Worm (Caenorhabditis elegans) whole organism, young adult: ENCODE measurements around the gene sri-57.
"Not testable (repeated sequence)": the region's sequence is repeated elsewhere in the genome, so short reads cannot be mapped to it uniquely, and the experiment has no call there.

Source experiments
- B0261.1 ChIP-seq: sonication (generic microtip); optimal IDR thresholded peaks from 2 replicates; lab custom pipeline; 2016; ENCODE audit warnings: mild to moderate bottlenecking, missing genetic modification characterization, moderate library complexity, missing compliant biosample characterization
- K11D2.4 ChIP-seq: fragments of 200-800 bp; sonication (Bioruptor generic); IDR thresholded peaks from 2 replicates; pipeline ENCODE4 v1.3.6; 2022; ENCODE audit warnings: missing genetic modification reagents, missing genetic modification characterization, missing compliant biosample characterization
- K12H6.12 ChIP-seq: fragments of 200-800 bp; sonication (Bioruptor generic); optimal IDR thresholded peaks from 2 replicates; lab custom pipeline; 2018; ENCODE audit warnings: mild to moderate bottlenecking, missing genetic modification characterization, missing compliant biosample characterization
- aptf-2 ChIP-seq: fragments of 200-800 bp; sonication (Bioruptor generic); conservative IDR thresholded peaks from 2 replicates; pipeline ENCODE4 v1.3.6; 2022; ENCODE audit warnings: missing genetic modification reagents, missing genetic modification characterization, missing compliant biosample characterization
- atf-7 ChIP-seq: sonication (generic microtip); optimal IDR thresholded peaks from 2 replicates; lab custom pipeline; 2017; ENCODE audit warnings: mild to moderate bottlenecking, missing genetic modification characterization, missing compliant biosample characterization
- ccch-3 ChIP-seq: fragments of 200-800 bp; sonication (Bioruptor generic); optimal IDR thresholded peaks from 2 replicates; lab custom pipeline; 2018; ENCODE audit warnings: mild to moderate bottlenecking, missing genetic modification characterization, missing compliant biosample characterization
- cebp-2 ChIP-seq: fragments of 200-800 bp; sonication (Bioruptor generic); IDR thresholded peaks from 2 replicates; pipeline ENCODE4 v1.3.6; 2022; ENCODE audit warnings: missing genetic modification characterization, missing compliant biosample characterization
- ceh-40 ChIP-seq: fragments of 200-800 bp; sonication (Bioruptor generic); IDR thresholded peaks from 2 replicates; pipeline ENCODE4 v1.3.6; 2022; ENCODE audit warnings: missing genetic modification characterization, missing compliant biosample characterization
- ceh-79 ChIP-seq: sonication (generic microtip); optimal IDR thresholded peaks from 2 replicates; lab custom pipeline; 2017; ENCODE audit warnings: mild to moderate bottlenecking, missing genetic modification characterization, missing compliant biosample characterization
- chd-7 ChIP-seq: sonication (generic microtip); optimal IDR thresholded peaks from 2 replicates; lab custom pipeline; 2016; ENCODE audit warnings: mild to moderate bottlenecking, missing genetic modification characterization, moderate library complexity, missing compliant biosample characterization
- dox-1 ChIP-seq: fragments of 200-800 bp; sonication (Bioruptor generic); IDR thresholded peaks from 2 replicates; pipeline ENCODE4 v1.3.6; 2022; ENCODE audit warnings: missing genetic modification reagents, missing genetic modification characterization, missing compliant biosample characterization
- dpl-1 ChIP-seq: fragments of 150-350 bp; optimal IDR thresholded peaks from 2 replicates; lab custom pipeline; 2014; ENCODE audit warnings: missing biosample characterization, missing genetic modification reagents, missing genetic modification characterization
- efl-1 ChIP-seq: fragments of 150-350 bp; optimal IDR thresholded peaks from 2 replicates; lab custom pipeline; 2014; ENCODE audit warnings: missing biosample characterization, missing genetic modification reagents, missing genetic modification characterization
- egrh-3 ChIP-seq: fragments of 200-800 bp; sonication (Bioruptor generic); IDR thresholded peaks from 2 replicates; pipeline ENCODE4 v1.3.6; 2022; ENCODE audit warnings: missing genetic modification reagents, missing genetic modification characterization, missing compliant biosample characterization
- ekl-4 ChIP-seq: fragments of 200-800 bp; sonication (Bioruptor generic); IDR thresholded peaks from 2 replicates; pipeline ENCODE4 v1.3.6; 2022; ENCODE audit warnings: missing genetic modification reagents, missing genetic modification characterization, missing compliant biosample characterization
- fkh-3 ChIP-seq: sonication (generic microtip); optimal IDR thresholded peaks from 2 replicates; lab custom pipeline; 2016; ENCODE audit warnings: mild to moderate bottlenecking, missing genetic modification characterization, missing compliant biosample characterization
- gei-17 ChIP-seq: fragments of 200-800 bp; sonication (Bioruptor generic); optimal IDR thresholded peaks from 2 replicates; lab custom pipeline; 2018; ENCODE audit warnings: mild to moderate bottlenecking, missing genetic modification characterization, missing compliant biosample characterization
- him-1 ChIP-seq: sonication (generic microtip); optimal IDR thresholded peaks from 2 replicates; lab custom pipeline; 2016; ENCODE audit warnings: missing genotype, missing genetic modification reagents, missing genetic modification characterization, missing compliant biosample characterization
- hlh-26 ChIP-seq: fragments of 200-800 bp; sonication (Bioruptor generic); conservative IDR thresholded peaks from 2 replicates; pipeline ENCODE4 v1.3.6; 2022; ENCODE audit warnings: missing genetic modification reagents, missing genetic modification characterization, missing compliant biosample characterization
- let-526 ChIP-seq: fragments of 200-800 bp; sonication (Bioruptor generic); IDR thresholded peaks from 2 replicates; pipeline ENCODE4 v1.3.6; 2022; ENCODE audit warnings: missing genetic modification reagents, missing genetic modification characterization, missing compliant biosample characterization
- lin-35 ChIP-seq, 3 experiments: fragments of 150-350 bp in 2 of 3; sonication (generic microtip) in 1 of 3; optimal IDR thresholded peaks; 2 replicates each; lab custom pipeline; 2014 to 2018; ENCODE audit warnings: missing biosample characterization in 3 of 3, missing genetic modification characterization in 3 of 3, missing genetic modification reagents in 3 of 3
- lin-54 ChIP-seq: fragments of 200-800 bp; sonication (Bioruptor generic); optimal IDR thresholded peaks from 2 replicates; lab custom pipeline; 2018; ENCODE audit warnings: mild to moderate bottlenecking, missing genetic modification characterization, missing compliant biosample characterization
- madf-3 ChIP-seq: fragments of 200-800 bp; sonication (Bioruptor generic); IDR thresholded peaks from 2 replicates; pipeline ENCODE4 v1.3.6; 2022; ENCODE audit warnings: missing genetic modification reagents, missing genetic modification characterization, missing compliant biosample characterization
- madf-6 ChIP-seq: fragments of 200-800 bp; sonication (Bioruptor generic); IDR thresholded peaks from 2 replicates; pipeline ENCODE4 v1.3.6; 2022; ENCODE audit warnings: missing genetic modification reagents, missing genetic modification characterization, missing compliant biosample characterization
- madf-8 ChIP-seq: fragments of 200-800 bp; sonication (Bioruptor generic); conservative IDR thresholded peaks from 2 replicates; pipeline ENCODE4 v1.3.6; 2022; ENCODE audit warnings: missing genetic modification reagents, missing genetic modification characterization, missing compliant biosample characterization
- mes-4 ChIP-seq: sonication (generic microtip); optimal IDR thresholded peaks from 2 replicates; lab custom pipeline; 2016; ENCODE audit warnings: missing genotype, missing genetic modification characterization, missing compliant biosample characterization
- mxl-1 ChIP-seq: sonication (generic microtip); optimal IDR thresholded peaks from 2 replicates; lab custom pipeline; 2016; ENCODE audit warnings: missing genetic modification characterization, missing compliant biosample characterization
- nfya-1 ChIP-seq: sonication (generic microtip); optimal IDR thresholded peaks from 2 replicates; lab custom pipeline; 2017; ENCODE audit warnings: antibody characterized with exemption, missing compliant biosample characterization, missing genetic modification characterization, borderline replicate concordance; ENCODE audit not compliant: insufficient read depth
- nfyb-1 ChIP-seq: fragments of 200-800 bp; sonication (Bioruptor generic); IDR thresholded peaks from 2 replicates; pipeline ENCODE4 v1.3.6; 2022; ENCODE audit warnings: missing genetic modification reagents, missing genetic modification characterization, missing compliant biosample characterization
- nhr-120 ChIP-seq: fragments of 200-800 bp; sonication (Bioruptor generic); IDR thresholded peaks from 2 replicates; pipeline ENCODE4 v1.3.6; 2022; ENCODE audit warnings: missing genetic modification characterization, missing compliant biosample characterization
- nhr-80 ChIP-seq: sonication (generic microtip); optimal IDR thresholded peaks from 2 replicates; lab custom pipeline; 2016; ENCODE audit warnings: missing genetic modification characterization, missing compliant biosample characterization
- sea-2 ChIP-seq: fragments of 200-800 bp; sonication (Bioruptor generic); IDR thresholded peaks from 2 replicates; pipeline ENCODE4 v1.3.6; 2022; ENCODE audit warnings: missing genetic modification characterization, missing compliant biosample characterization
- snpc-4 ChIP-seq, 5 experiments: fragments of 150-350 bp in 1 of 5; sonication (generic microtip) in 4 of 5; optimal IDR thresholded peaks; 2 replicates each; lab custom pipeline; 2014 to 2018; ENCODE audit warnings: missing genetic modification characterization in 5 of 5, missing biosample characterization in 3 of 5, antibody characterized with exemption in 2 of 5, mild to moderate bottlenecking in 2 of 5, missing compliant biosample characterization in 2 of 5, missing genotype in 2 of 5, moderate library complexity in 2 of 5, missing genetic modification reagents in 1 of 5
- ztf-18 ChIP-seq: sonication (generic microtip); optimal IDR thresholded peaks from 2 replicates; lab custom pipeline; 2016; ENCODE audit warnings: missing genotype, mild to moderate bottlenecking, missing genetic modification characterization, missing compliant biosample characterization
- ztf-28 ChIP-seq: fragments of 200-800 bp; sonication (Bioruptor generic); IDR thresholded peaks from 2 replicates; pipeline ENCODE4 v1.3.6; 2022; ENCODE audit warnings: missing genetic modification reagents, missing genetic modification characterization, missing compliant biosample characterization

The sri-57 gene

DNA sequence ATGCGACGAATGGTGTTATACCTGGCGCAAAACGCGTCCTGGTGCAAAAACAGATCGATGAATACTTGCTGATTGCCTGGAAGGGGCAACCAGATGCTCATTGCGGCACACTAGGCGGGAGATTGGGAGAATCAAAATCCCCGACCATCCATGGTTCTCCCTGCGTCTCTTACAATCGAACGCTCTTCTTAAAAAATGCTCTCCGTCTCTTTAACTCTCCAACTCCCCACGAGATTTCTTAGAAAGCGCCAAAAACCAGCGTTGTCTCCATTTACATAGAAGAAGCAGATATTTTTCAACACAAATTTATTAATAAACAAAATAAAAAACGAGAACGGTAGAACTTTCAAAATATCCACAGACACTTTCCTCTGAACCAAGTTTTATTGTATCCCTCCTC, 8.9 kb upstream of the sri-57 start, which contains the start of gene F34D6.1:
Gene F34D6.1, minus strand, starts transcription at position 101 of the 400 bp plus-strand sequence.
- TF ChIP-seq egrh-3 (no peak), dpl-1 (GFP tag; lab: Kevin White, UChicago) (no peak), mxl-1 (no peak), him-1 (tag; lab: Kevin White, UChicago) (no peak), B0261.1 (tag; lab: Kevin White, UChicago) (no peak), ccch-3 (GFP tag; lab: Kevin White, UChicago) (no peak), cebp-2 (GFP tag; lab: Robert Waterston, UW) (no peak), nfyb-1 (GFP tag; lab: Robert Waterston, UW) (no peak), chd-7 (tag; lab: Kevin White, UChicago) (no peak), sea-2 (GFP tag; lab: Robert Waterston, UW) (no peak), ztf-28 (GFP tag; lab: Robert Waterston, UW) (no peak), ceh-79 (tag; lab: Kevin White, UChicago) (no peak), lin-54 (GFP tag; lab: Kevin White, UChicago) (no peak), let-526 (GFP tag; lab: Robert Waterston, UW) (no peak), hlh-26 (no peak), gei-17 (GFP tag; lab: Kevin White, UChicago) (no peak), K11D2.4 (no peak)

DNA sequence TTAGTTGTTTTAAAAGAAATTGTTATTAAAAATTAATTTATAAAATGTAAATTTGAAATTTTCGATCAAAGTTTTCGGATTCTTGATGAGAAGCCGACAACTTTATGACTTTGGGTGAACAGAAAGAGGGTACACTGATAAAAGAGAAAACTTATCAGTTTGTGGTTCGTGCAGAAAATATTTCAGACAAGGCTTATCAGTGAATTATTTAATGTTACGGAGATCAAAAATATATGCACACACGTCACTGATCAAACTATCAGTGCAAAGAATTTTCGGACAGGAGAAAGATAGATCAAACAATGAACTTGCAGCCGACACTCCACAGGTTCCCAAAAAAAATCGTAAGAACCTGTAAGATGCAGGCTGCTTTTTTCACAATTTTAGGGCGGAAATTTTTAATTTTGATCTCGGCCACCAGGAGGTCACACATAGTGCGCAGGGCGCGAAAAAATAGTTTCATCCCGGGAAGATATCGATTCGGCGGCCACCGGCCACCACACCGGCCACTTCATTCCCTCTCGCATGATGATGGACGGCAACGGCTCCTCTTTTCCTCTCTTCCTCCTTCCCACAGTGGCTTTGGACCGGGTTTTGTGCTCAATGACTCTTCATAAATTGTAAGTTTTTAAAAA, 5.4 kb upstream of the sri-57 start, which contains the start of gene F22E5.17:
Gene F22E5.17, plus strand, starts transcription at position 508 of the 635 bp plus-strand sequence.
- TF ChIP-seq efl-1 (GFP tag; lab: Kevin White, UChicago) (peak; percentile 63), madf-8 (GFP tag; lab: Robert Waterston, UW) (peak; percentile 62), atf-7 (tag; lab: Kevin White, UChicago) (peak; percentile 36), madf-6 (GFP tag; lab: Robert Waterston, UW) (peak; percentile 74), K12H6.12 (tag; lab: Kevin White, UChicago) (no peak), ekl-4 (0 out of 2 replicates have a peak, but pooled peaks have one; percentile 10), nhr-120 (no peak), nfya-1 (tag; lab: Kevin White, UChicago) (no peak), aptf-2 (GFP tag; lab: Robert Waterston, UW) (peak; percentile 77), nhr-80 (tag; lab: Kevin White, UChicago) (peak; percentile 84), ztf-18 (tag; lab: Kevin White, UChicago) (no peak), lin-35 (GFP tag; optimal IDR thresholded peaks at IDR 0.05; lab: Kevin White, UChicago) (no peak), ccch-3 (GFP tag; lab: Kevin White, UChicago) (no peak), dox-1 (0 out of 2 replicates have a peak, but pooled peaks have one; percentile 17), mes-4 (tag; lab: Kevin White, UChicago) (no peak), snpc-4 (GFP tag; optimal IDR thresholded peaks at IDR 0.05; lab: Kevin White, UChicago) (no peak), snpc-4 (tag; optimal IDR thresholded peaks at IDR 0.05; lab: Kevin White, UChicago) (peak in 1 of 4 experiments; percentile 36), fkh-3 (tag; lab: Kevin White, UChicago) (no peak), dpl-1 (GFP tag; lab: Kevin White, UChicago) (no peak)
- TF ChIP-seq, all 124 proteins: peak for 9

DNA sequence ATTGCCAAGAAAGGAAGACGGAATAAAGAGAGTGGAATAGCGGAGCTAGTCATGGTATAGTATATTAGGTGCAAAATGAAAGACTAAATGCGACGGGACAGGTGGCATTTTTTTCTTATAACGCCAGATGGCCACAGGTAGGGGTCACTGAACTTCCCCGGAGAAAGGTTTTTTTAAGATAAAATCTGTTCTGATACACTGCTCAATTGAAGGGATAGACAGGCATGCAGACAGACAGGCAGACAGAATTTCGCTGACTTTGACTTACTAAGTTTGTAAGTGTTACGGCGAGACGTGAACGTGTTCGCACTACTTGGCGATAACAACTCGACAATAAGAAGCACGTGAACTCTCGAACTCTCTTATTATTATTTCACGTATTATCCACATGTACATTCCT, 1.3 kb upstream of the sri-57 start, which contains the start of the genes F22E5.20 and F22E5.1:
Gene F22E5.20, minus strand, starts transcription at position 101 of the 400 bp plus-strand sequence.
Gene F22E5.1, plus strand, starts transcription at position 242 of the 400 bp plus-strand sequence.
- TF ChIP-seq madf-3 (GFP tag; lab: Robert Waterston, UW); ceh-40 (GFP tag; lab: Robert Waterston, UW); mes-4 (tag; lab: Kevin White, UChicago): not testable (repeated sequence)
